Fruit fly (Drosophila melanogaster) whole organism, embryonic: ENCODE results near the gene topi.

Source experiments
- Blimp-1 ChIP-seq: fragments of 200-800 bp; sonication (Bioruptor generic); optimal IDR thresholded peaks from 3 replicates; lab custom pipeline; 2018; ENCODE audit warnings: missing biosample characterization, missing genetic modification characterization, mild to moderate bottlenecking, moderate library complexity, missing genetic modification reagents
- CG12236 ChIP-seq: fragments of 200-800 bp; sonication (Bioruptor generic); optimal IDR thresholded peaks from 2 replicates; lab custom pipeline; 2016; ENCODE audit warnings: missing biosample characterization, missing genetic modification characterization
- CG17829 ChIP-seq: fragments of 200-800 bp; optimal IDR thresholded peaks from 2 replicates; lab custom pipeline; 2019; ENCODE audit warnings: missing biosample characterization, mild to moderate bottlenecking, missing genetic modification characterization, moderate library complexity
- CG2875 ChIP-seq: fragments of 200-800 bp; sonication (Bioruptor generic); optimal IDR thresholded peaks from 2 replicates; lab custom pipeline; 2017; ENCODE audit warnings: missing biosample characterization, mild to moderate bottlenecking, missing genetic modification characterization, missing genetic modification reagents
- CG31365 ChIP-seq: fragments of 200-800 bp; sonication (Bioruptor generic); optimal IDR thresholded peaks from 2 replicates; lab custom pipeline; 2018; ENCODE audit warnings: missing biosample characterization, mild to moderate bottlenecking, missing genetic modification characterization
- CG3995 ChIP-seq: fragments of 200-800 bp; sonication (Bioruptor generic); optimal IDR thresholded peaks from 3 replicates; lab custom pipeline; 2016; ENCODE audit warnings: missing biosample characterization, missing genetic modification characterization
- CG6175 ChIP-seq: fragments of 200-800 bp; sonication (Bioruptor generic); IDR thresholded peaks from 3 replicates; pipeline ENCODE4 v1.3.6; 2022; ENCODE audit warnings: missing biosample characterization, missing genetic modification characterization
- CG6791 ChIP-seq: fragments of 200-800 bp; sonication (Bioruptor generic); IDR thresholded peaks from 3 replicates; pipeline ENCODE4 v1.3.6; 2022; ENCODE audit warnings: missing biosample characterization, missing genetic modification characterization; ENCODE audit not compliant: partially characterized antibody
- CG7372 ChIP-seq: fragments of 200-800 bp; sonication (Bioruptor generic); IDR thresholded peaks from 2 replicates; pipeline ENCODE4 v1.3.6; 2022; ENCODE audit warnings: missing biosample characterization, missing genetic modification characterization
- CG7745 ChIP-seq: fragments of 200-800 bp; sonication (Bioruptor generic); optimal IDR thresholded peaks from 2 replicates; lab custom pipeline; 2018; ENCODE audit warnings: missing biosample characterization, mild to moderate bottlenecking, missing genetic modification characterization, moderate library complexity
- CG9797 ChIP-seq: fragments of 200-800 bp; sonication (Bioruptor generic); optimal IDR thresholded peaks from 3 replicates; lab custom pipeline; 2018; ENCODE audit warnings: missing biosample characterization, mild to moderate bottlenecking, missing genetic modification characterization
- Dfd ChIP-seq, 2 experiments: fragments of >200 bp; optimal IDR thresholded peaks; 2 replicates each; lab custom pipeline; 2017; ENCODE audit warnings: missing biosample characterization in 2 of 2, missing genetic modification characterization in 2 of 2
- Doc3 ChIP-seq: fragments of 200-800 bp; sonication (Bioruptor generic); IDR thresholded peaks from 3 replicates; pipeline ENCODE4 v1.3.6; 2022; ENCODE audit warnings: missing biosample characterization, missing genetic modification characterization; ENCODE audit not compliant: partially characterized antibody
- Elba2 ChIP-seq: fragments of 200-800 bp; sonication (Bioruptor generic); optimal IDR thresholded peaks from 3 replicates; lab custom pipeline; 2016; ENCODE audit warnings: missing biosample characterization, missing genetic modification characterization
- Ets97D ChIP-seq: fragments of 200-800 bp; sonication (Bioruptor generic); optimal IDR thresholded peaks from 3 replicates; lab custom pipeline; 2016; ENCODE audit warnings: missing biosample characterization, missing genetic modification characterization
- Fer1 ChIP-seq: fragments of 200-800 bp; sonication (Bioruptor generic); optimal IDR thresholded peaks from 2 replicates; lab custom pipeline; 2017; ENCODE audit warnings: missing biosample characterization, mild to moderate bottlenecking, missing genetic modification characterization
- Hmx ChIP-seq: fragments of 200-800 bp; sonication (Bioruptor generic); optimal IDR thresholded peaks from 2 replicates; lab custom pipeline; 2016; ENCODE audit warnings: missing biosample characterization, missing genetic modification characterization
- Lhr ChIP-seq: fragments of 200-800 bp; sonication (Bioruptor generic); optimal IDR thresholded peaks from 3 replicates; lab custom pipeline; 2017; ENCODE audit warnings: mild to moderate bottlenecking, missing biosample characterization, missing genetic modification reagents, missing genetic modification characterization
- Med ChIP-seq: fragments of 200-800 bp; sonication (Bioruptor generic); peaks from one replicate; lab custom pipeline; 2016; ENCODE audit warnings: missing biosample characterization, missing genetic modification characterization, mild to moderate bottlenecking, inconsistent platforms, moderate library complexity
- Neu2 ChIP-seq: fragments of 200-800 bp; sonication (Bioruptor generic); optimal IDR thresholded peaks from 3 replicates; lab custom pipeline; 2016; ENCODE audit warnings: missing biosample characterization, missing genetic modification characterization, borderline replicate concordance
- Nf-YA ChIP-seq: fragments of 200-800 bp; sonication (Bioruptor generic); IDR thresholded peaks from 2 replicates; pipeline ENCODE4 v1.3.6; 2022; ENCODE audit warnings: missing biosample characterization, missing genetic modification characterization
- Nf-YB ChIP-seq: fragments of 200-800 bp; sonication (Bioruptor generic); optimal IDR thresholded peaks from 3 replicates; lab custom pipeline; 2019; ENCODE audit warnings: missing biosample characterization, mild to moderate bottlenecking, missing genetic modification characterization, moderate library complexity
- Nf-YC ChIP-seq: fragments of 200-800 bp; optimal IDR thresholded peaks from 3 replicates; lab custom pipeline; 2019; ENCODE audit warnings: missing biosample characterization, mild to moderate bottlenecking, missing genetic modification characterization, moderate library complexity
- ase ChIP-seq: fragments of 200-800 bp; sonication (Bioruptor generic); IDR thresholded peaks from 3 replicates; pipeline ENCODE4 v1.3.6; 2022; ENCODE audit warnings: missing biosample characterization, missing genetic modification characterization
- az2 ChIP-seq: fragments of 200-800 bp; sonication (Bioruptor generic); optimal IDR thresholded peaks from 3 replicates; lab custom pipeline; 2016; ENCODE audit warnings: missing biosample characterization, missing genetic modification characterization
- cad ChIP-seq: fragments of >200 bp; optimal IDR thresholded peaks from 2 replicates; lab custom pipeline; 2017; ENCODE audit warnings: missing biosample characterization, missing genetic modification characterization
- cas ChIP-seq: fragments of 200-800 bp; sonication (Bioruptor generic); IDR thresholded peaks from 2 replicates; pipeline ENCODE4 v1.3.6; 2022; ENCODE audit warnings: missing biosample characterization, missing genetic modification characterization
- ci ChIP-seq: fragments of 200-800 bp; sonication (Bioruptor generic); IDR thresholded peaks from 3 replicates; pipeline ENCODE4 v1.3.6; 2022; ENCODE audit warnings: missing biosample characterization, missing genetic modification characterization
- crc ChIP-seq: fragments of 200-800 bp; sonication (Bioruptor generic); optimal IDR thresholded peaks from 2 replicates; lab custom pipeline; 2016; ENCODE audit warnings: missing biosample characterization, missing genetic modification characterization
- dm ChIP-seq: fragments of 200-800 bp; sonication (Bioruptor generic); optimal IDR thresholded peaks from 3 replicates; lab custom pipeline; 2016; ENCODE audit warnings: missing biosample characterization, missing genetic modification characterization
- exex ChIP-seq: fragments of 200-800 bp; sonication (Bioruptor generic); optimal IDR thresholded peaks from 4 replicates; lab custom pipeline; 2018; ENCODE audit warnings: missing biosample characterization, mild to moderate bottlenecking, missing genetic modification characterization, moderate library complexity
- hb ChIP-seq: fragments of 200-800 bp; sonication (Bioruptor generic); IDR thresholded peaks from 3 replicates; pipeline ENCODE4 v1.3.6; 2022; ENCODE audit warnings: missing biosample characterization, missing genetic modification characterization; ENCODE audit not compliant: partially characterized antibody
- hbn ChIP-seq: fragments of 200-800 bp; sonication (Bioruptor generic); IDR thresholded peaks from 2 replicates; pipeline ENCODE4 v1.3.6; 2022; ENCODE audit warnings: missing biosample characterization, missing genetic modification characterization; ENCODE audit not compliant: partially characterized antibody
- ind ChIP-seq: fragments of 200-800 bp; sonication (Bioruptor generic); optimal IDR thresholded peaks from 3 replicates; lab custom pipeline; 2016; ENCODE audit warnings: missing biosample characterization, missing genetic modification characterization
- insv ChIP-seq, 2 experiments: fragments of 200-800 bp; sonication (Bioruptor generic); optimal IDR thresholded peaks; 3 replicates each; lab custom pipeline; 2016 to 2018; ENCODE audit warnings: missing biosample characterization in 2 of 2, missing genetic modification characterization in 2 of 2
- inv ChIP-seq: fragments of 200-800 bp; sonication (Bioruptor generic); IDR thresholded peaks from 2 replicates; pipeline ENCODE4 v1.3.6; 2022; ENCODE audit warnings: missing biosample characterization, missing genetic modification characterization; ENCODE audit not compliant: partially characterized antibody
- knrl ChIP-seq: fragments of 200-800 bp; sonication (Bioruptor generic); IDR thresholded peaks from 3 replicates; pipeline ENCODE4 v1.3.6; 2022; ENCODE audit warnings: missing biosample characterization, missing genetic modification characterization; ENCODE audit not compliant: partially characterized antibody
- lab ChIP-seq: fragments of 200-800 bp; sonication (Bioruptor generic); optimal IDR thresholded peaks from 3 replicates; lab custom pipeline; 2017; ENCODE audit warnings: missing biosample characterization, missing genetic modification characterization, mild to moderate bottlenecking, moderate library complexity, missing genetic modification reagents
- nmo ChIP-seq: fragments of 200-800 bp; sonication (Bioruptor generic); optimal IDR thresholded peaks from 2 replicates; lab custom pipeline; 2018; ENCODE audit warnings: missing biosample characterization, mild to moderate bottlenecking, missing genetic modification characterization, moderate library complexity
- run ChIP-seq: fragments of 200-800 bp; sonication (Bioruptor generic); optimal IDR thresholded peaks from 3 replicates; lab custom pipeline; 2018; ENCODE audit warnings: missing biosample characterization, mild to moderate bottlenecking, missing genetic modification characterization
- schlank ChIP-seq: fragments of 200-800 bp; sonication (Bioruptor generic); optimal IDR thresholded peaks from 2 replicates; lab custom pipeline; 2018; ENCODE audit warnings: missing biosample characterization, mild to moderate bottlenecking, missing genetic modification characterization
- sqz ChIP-seq: fragments of 200-800 bp; sonication (Bioruptor generic); optimal IDR thresholded peaks from 3 replicates; lab custom pipeline; 2018; ENCODE audit warnings: missing biosample characterization, mild to moderate bottlenecking, missing genetic modification characterization
- stwl ChIP-seq: fragments of 200-800 bp; sonication (Bioruptor generic); optimal IDR thresholded peaks from 3 replicates; lab custom pipeline; 2018; ENCODE audit warnings: missing biosample characterization, mild to moderate bottlenecking, missing genetic modification characterization, moderate library complexity
- trem ChIP-seq: fragments of 200-800 bp; optimal IDR thresholded peaks from 3 replicates; lab custom pipeline; 2019; ENCODE audit warnings: missing biosample characterization, mild to moderate bottlenecking, missing genetic modification characterization, moderate library complexity
- unc-4 ChIP-seq: fragments of 200-800 bp; sonication (Bioruptor generic); IDR thresholded peaks from 2 replicates; pipeline ENCODE4 v1.3.6; 2022; ENCODE audit warnings: missing biosample characterization, missing genetic modification characterization; ENCODE audit not compliant: partially characterized antibody
- vnd ChIP-seq: fragments of 200-800 bp; sonication (Bioruptor generic); IDR thresholded peaks from 3 replicates; pipeline ENCODE4 v1.3.6; 2022; ENCODE audit warnings: missing biosample characterization, missing genetic modification characterization; ENCODE audit not compliant: partially characterized antibody
- yki ChIP-seq: fragments of >200 bp; optimal IDR thresholded peaks from 3 replicates; lab custom pipeline; 2018
- zen2 ChIP-seq: fragments of 200-800 bp; sonication (Bioruptor generic); IDR thresholded peaks from 3 replicates; pipeline ENCODE4 v1.3.6; 2022; ENCODE audit warnings: missing biosample characterization, missing genetic modification characterization; ENCODE audit not compliant: partially characterized antibody

Gene topi

dm6 chr3R:9725121-9725956 lies 49.6 kb upstream of the topi start, which contains the start of gene hyd (continued):
- TF ChIP-seq Elba2 (GFP tag; lab: Kevin White, UChicago) (no peak), insv (GFP tag; optimal IDR thresholded peaks at IDR 0.05; lab: Kevin White, UChicago) (peak in 1 of 2 experiments; percentile 14), inv (GFP tag; lab: Robert Waterston, UW) (peak; percentile 79), nmo (GFP tag; lab: Kevin White, UChicago) (peak; percentile 62), CG6175 (no peak), sqz (GFP tag; lab: Kevin White, UChicago) (no peak), crc (no peak), Dfd (GFP tag; optimal IDR thresholded peaks at IDR 0.05; lab: Kevin White, UChicago) (no peak), CG6791 (GFP tag; lab: Robert Waterston, UW) (peak; percentile 88), CG9797 (GFP tag; lab: Kevin White, UChicago) (peak; percentile 88), CG7372 (GFP tag; lab: Robert Waterston, UW) (no peak), Nf-YB (GFP tag; lab: Kevin White, UChicago) (no peak), CG12236 (GFP tag; lab: Kevin White, UChicago) (no peak), Ets97D (GFP tag; lab: Kevin White, UChicago) (peak; percentile 51), Fer1 (GFP tag; lab: Kevin White, UChicago) (peak; percentile 13), cas (GFP tag; lab: Robert Waterston, UW) (no peak), CG17829 (tag; lab: Kevin White, UChicago) (peak; percentile 53), CG2875 (GFP tag; lab: Kevin White, UChicago) (no peak), Doc3 (GFP tag; lab: Robert Waterston, UW) (peak; percentile 78; the same call in 2 of the 3 replicates), Hmx (GFP tag; lab: Kevin White, UChicago) (no peak), CG7745 (tag; lab: Kevin White, UChicago) (no peak), trem (tag; lab: Kevin White, UChicago) (peak; percentile 97), Neu2 (GFP tag; lab: Kevin White, UChicago) (no peak), lab (GFP tag; lab: Kevin White, UChicago) (no peak), CG3995 (GFP tag; lab: Kevin White, UChicago) (peak; percentile 45), yki (lab: Kevin White, UChicago) (no peak), schlank (tag; lab: Kevin White, UChicago) (no peak), az2 (GFP tag; lab: Kevin White, UChicago) (no peak), Nf-YC (tag; lab: Kevin White, UChicago) (no peak), dm (peak; percentile 15), hb (peak; percentile 74; the same call in 2 of the 3 replicates), Blimp-1 (GFP tag; lab: Kevin White, UChicago) (no peak), CG31365 (tag; lab: Kevin White, UChicago) (no peak), ase (no peak), zen2 (GFP tag; lab: Robert Waterston, UW) (peak; percentile 66), ind (no peak), hbn (peak; percentile 73), unc-4 (GFP tag; lab: Robert Waterston, UW) (peak; percentile 81), knrl (peak; percentile 84), Lhr (GFP tag; lab: Kevin White, UChicago) (peak; percentile 54), cad (GFP tag; lab: Kevin White, UChicago) (no peak), stwl (tag; lab: Kevin White, UChicago) (peak; percentile 62), Nf-YA (GFP tag; lab: Robert Waterston, UW) (peak; percentile 33; the same call in 1 of the 2 replicates), ci (GFP tag; lab: Robert Waterston, UW) (no peak), run (tag; lab: Kevin White, UChicago) (no peak), vnd (GFP tag; lab: Robert Waterston, UW) (peak; percentile 67; the same call in 2 of the 3 replicates), exex (tag; lab: Kevin White, UChicago) (no peak), Med (GFP tag; lab: Kevin White, UChicago) (peak; percentile 77)
